Fruit fly (Drosophila melanogaster) whole organism, embryonic: Measurements from ENCODE around the gene CG11655.

Experiments
- Atf3 ChIP-seq: fragments of 200-800 bp; sonication (Bioruptor generic); optimal IDR thresholded peaks from 3 replicates; lab custom pipeline; 2016; ENCODE audit warnings: missing biosample characterization, missing genetic modification characterization
- Bgb ChIP-seq: fragments of 200-800 bp; sonication (Bioruptor generic); IDR thresholded peaks from 2 replicates; pipeline ENCODE4 v1.3.6; 2022; ENCODE audit warnings: missing biosample characterization, missing genetic modification characterization; ENCODE audit not compliant: partially characterized antibody
- CG10979 ChIP-seq: fragments of 200-800 bp; sonication (Bioruptor generic); optimal IDR thresholded peaks from 2 replicates; lab custom pipeline; 2018; ENCODE audit warnings: missing biosample characterization, mild to moderate bottlenecking, missing genetic modification characterization, moderate library complexity
- CG13287 ChIP-seq: fragments of 200-800 bp; sonication (Bioruptor generic); IDR thresholded peaks from 2 replicates; pipeline ENCODE4 v1.3.6; 2022; ENCODE audit warnings: missing biosample characterization, missing genetic modification characterization; ENCODE audit not compliant: partially characterized antibody
- CG14860 ChIP-seq: fragments of 200-800 bp; sonication (Bioruptor generic); IDR thresholded peaks from 3 replicates; pipeline ENCODE4 v1.3.6; 2022; ENCODE audit warnings: missing biosample characterization, missing genetic modification characterization; ENCODE audit not compliant: partially characterized antibody
- CG15479 ChIP-seq: fragments of 200-800 bp; sonication (Bioruptor generic); optimal IDR thresholded peaks from 3 replicates; lab custom pipeline; 2019; ENCODE audit warnings: missing biosample characterization, mild to moderate bottlenecking, missing genetic modification characterization, moderate library complexity
- CG15514 ChIP-seq: fragments of 200-800 bp; sonication (Bioruptor generic); optimal IDR thresholded peaks from 3 replicates; lab custom pipeline; 2017; ENCODE audit warnings: missing biosample characterization, missing genetic modification characterization, mild to moderate bottlenecking, moderate library complexity, missing genetic modification reagents
- CG18011 ChIP-seq: fragments of 200-800 bp; sonication (Bioruptor generic); optimal IDR thresholded peaks from 2 replicates; lab custom pipeline; 2017; ENCODE audit warnings: missing biosample characterization, missing genetic modification characterization, mild to moderate bottlenecking, moderate library complexity, missing genotype
- CG1832 ChIP-seq: fragments of 200-800 bp; sonication (Bioruptor generic); optimal IDR thresholded peaks from 2 replicates; lab custom pipeline; 2017; ENCODE audit warnings: missing biosample characterization, mild to moderate bottlenecking, missing genetic modification characterization, inconsistent platforms
- CG2199 ChIP-seq: fragments of 200-800 bp; sonication (Bioruptor generic); IDR thresholded peaks from 3 replicates; pipeline ENCODE4 v1.3.6; 2022; ENCODE audit warnings: missing biosample characterization, missing genetic modification characterization
- CG3163 ChIP-seq: fragments of 200-800 bp; sonication (Bioruptor generic); optimal IDR thresholded peaks from 3 replicates; lab custom pipeline; 2016; ENCODE audit warnings: missing biosample characterization, missing genetic modification characterization
- CG34224 ChIP-seq: fragments of 200-800 bp; sonication (Bioruptor generic); IDR thresholded peaks from 3 replicates; pipeline ENCODE4 v1.3.6; 2022; ENCODE audit warnings: missing biosample characterization, missing genetic modification characterization; ENCODE audit not compliant: partially characterized antibody
- CG3726 ChIP-seq: fragments of 200-800 bp; sonication (Bioruptor generic); IDR thresholded peaks from 3 replicates; pipeline ENCODE4, ENCODE4 v1.3.6; 2022; ENCODE audit warnings: missing biosample characterization, missing genetic modification characterization
- CG4707 ChIP-seq: fragments of 200-800 bp; sonication (Bioruptor generic); optimal IDR thresholded peaks from 2 replicates; lab custom pipeline; 2018; ENCODE audit warnings: missing biosample characterization, mild to moderate bottlenecking, missing genetic modification characterization, moderate library complexity
- CG6791 ChIP-seq: fragments of 200-800 bp; sonication (Bioruptor generic); IDR thresholded peaks from 3 replicates; pipeline ENCODE4 v1.3.6; 2022; ENCODE audit warnings: missing biosample characterization, missing genetic modification characterization; ENCODE audit not compliant: partially characterized antibody
- CG9727 ChIP-seq: fragments of 200-800 bp; sonication (Bioruptor generic); optimal IDR thresholded peaks from 3 replicates; lab custom pipeline; 2017; ENCODE audit warnings: missing biosample characterization, mild to moderate bottlenecking, missing genetic modification characterization
- D ChIP-seq, 2 experiments: fragments of 200-800 bp in 1 of 2; fragments of >200 bp in 1 of 2; sonication (Bioruptor generic) in 1 of 2; optimal IDR thresholded peaks; 2 replicates in 1 of 2; 3 replicates in 1 of 2; lab custom pipeline; 2017; ENCODE audit warnings: mild to moderate bottlenecking in 1 of 2, missing biosample characterization in 1 of 2, missing genetic modification characterization in 1 of 2, missing genetic modification reagents in 1 of 2
- D19A ChIP-seq: fragments of 200-800 bp; optimal IDR thresholded peaks from 3 replicates; lab custom pipeline; 2019; ENCODE audit warnings: missing biosample characterization, mild to moderate bottlenecking, missing genetic modification characterization, moderate library complexity
- D19B ChIP-seq: fragments of 200-800 bp; sonication (Bioruptor generic); optimal IDR thresholded peaks from 2 replicates; lab custom pipeline; 2017; ENCODE audit warnings: missing biosample characterization, mild to moderate bottlenecking, missing genetic modification characterization
- Dll ChIP-seq: fragments of 200-800 bp; sonication (Bioruptor generic); IDR thresholded peaks from 4 replicates; pipeline ENCODE4 v1.3.6; 2022; ENCODE audit warnings: missing biosample characterization, missing genetic modification characterization; ENCODE audit not compliant: partially characterized antibody
- Doc3 ChIP-seq: fragments of 200-800 bp; sonication (Bioruptor generic); IDR thresholded peaks from 3 replicates; pipeline ENCODE4 v1.3.6; 2022; ENCODE audit warnings: missing biosample characterization, missing genetic modification characterization; ENCODE audit not compliant: partially characterized antibody
- Ets97D ChIP-seq: fragments of 200-800 bp; sonication (Bioruptor generic); optimal IDR thresholded peaks from 3 replicates; lab custom pipeline; 2016; ENCODE audit warnings: missing biosample characterization, missing genetic modification characterization
- H15 ChIP-seq: fragments of 200-800 bp; sonication (Bioruptor generic); IDR thresholded peaks from 3 replicates; pipeline ENCODE4 v1.3.6; 2022; ENCODE audit warnings: missing biosample characterization, missing genetic modification characterization
- HLH4C ChIP-seq: fragments of 200-800 bp; sonication (Bioruptor generic); IDR thresholded peaks from 3 replicates; pipeline ENCODE4 v1.3.6; 2022; ENCODE audit warnings: missing biosample characterization, missing genetic modification characterization; ENCODE audit not compliant: partially characterized antibody
- Jarid2 ChIP-seq: fragments of 200-800 bp; sonication (Bioruptor generic); optimal IDR thresholded peaks from 3 replicates; lab custom pipeline; 2017; ENCODE audit warnings: mild to moderate bottlenecking, missing biosample characterization, missing genetic modification reagents, missing genetic modification characterization
- Lim3 ChIP-seq: fragments of 200-800 bp; sonication (Bioruptor generic); IDR thresholded peaks from 2 replicates; pipeline ENCODE4 v1.3.6; 2022; ENCODE audit warnings: missing biosample characterization, missing genetic modification characterization
- NfI ChIP-seq: fragments of 200-800 bp; sonication (Bioruptor generic); optimal IDR thresholded peaks from 3 replicates; lab custom pipeline; 2018; ENCODE audit warnings: missing biosample characterization, mild to moderate bottlenecking, missing genetic modification characterization, moderate library complexity
- Opbp ChIP-seq: fragments of 200-800 bp; sonication (Bioruptor generic); IDR thresholded peaks from 3 replicates; pipeline ENCODE4 v1.3.6; 2022; ENCODE audit warnings: missing biosample characterization, missing genetic modification characterization; ENCODE audit not compliant: partially characterized antibody
- Scr ChIP-seq: fragments of 200-800 bp; sonication (Bioruptor generic); IDR thresholded peaks from 2 replicates; pipeline ENCODE4 v1.3.6; 2022; ENCODE audit warnings: missing biosample characterization, missing genetic modification characterization; ENCODE audit not compliant: partially characterized antibody
- YL-1 ChIP-seq: fragments of 200-800 bp; sonication (Bioruptor generic); optimal IDR thresholded peaks from 3 replicates; lab custom pipeline; 2017; ENCODE audit warnings: missing biosample characterization, mild to moderate bottlenecking, missing genetic modification characterization
- amos ChIP-seq: fragments of 200-800 bp; sonication (Bioruptor generic); IDR thresholded peaks from 2 replicates; pipeline ENCODE4 v1.3.6; 2022; ENCODE audit warnings: missing biosample characterization, missing genetic modification characterization; ENCODE audit not compliant: partially characterized antibody
- ash1 ChIP-seq: fragments of 200-800 bp; sonication (Bioruptor generic); optimal IDR thresholded peaks from 2 replicates; lab custom pipeline; 2018; ENCODE audit warnings: missing biosample characterization, mild to moderate bottlenecking, missing genetic modification characterization
- chinmo ChIP-seq: fragments of 200-800 bp; sonication (Bioruptor generic); IDR thresholded peaks from 4 replicates; pipeline ENCODE4 v1.3.6; 2022; ENCODE audit warnings: missing biosample characterization, missing genetic modification characterization; ENCODE audit not compliant: partially characterized antibody
- chn ChIP-seq: fragments of 200-800 bp; sonication (Bioruptor generic); optimal IDR thresholded peaks from 2 replicates; lab custom pipeline; 2016; ENCODE audit warnings: missing biosample characterization, missing genetic modification characterization
- dmrt11E ChIP-seq: fragments of 200-800 bp; sonication (Bioruptor generic); optimal IDR thresholded peaks from 3 replicates; lab custom pipeline; 2018; ENCODE audit warnings: missing biosample characterization, mild to moderate bottlenecking, missing genetic modification characterization, moderate library complexity
- emc ChIP-seq: fragments of 200-800 bp; sonication (Bioruptor generic); optimal IDR thresholded peaks from 2 replicates; lab custom pipeline; 2016; ENCODE audit warnings: missing biosample characterization, missing genetic modification characterization
- gem ChIP-seq: fragments of 200-800 bp; sonication (Bioruptor generic); optimal IDR thresholded peaks from 2 replicates; lab custom pipeline; 2019; ENCODE audit warnings: missing biosample characterization, mild to moderate bottlenecking, missing genetic modification characterization, moderate library complexity
- inv ChIP-seq: fragments of 200-800 bp; sonication (Bioruptor generic); IDR thresholded peaks from 2 replicates; pipeline ENCODE4 v1.3.6; 2022; ENCODE audit warnings: missing biosample characterization, missing genetic modification characterization; ENCODE audit not compliant: partially characterized antibody
- lmd ChIP-seq: fragments of 200-800 bp; sonication (Bioruptor generic); IDR thresholded peaks from 2 replicates; pipeline ENCODE4 v1.3.6; 2022; ENCODE audit warnings: missing biosample characterization, missing genetic modification characterization
- nerfin-2 ChIP-seq: fragments of 200-800 bp; sonication (Bioruptor generic); IDR thresholded peaks from 2 replicates; pipeline ENCODE4 v1.3.6; 2022; ENCODE audit warnings: missing biosample characterization, missing genetic modification characterization; ENCODE audit not compliant: partially characterized antibody
- so ChIP-seq: fragments of 200-800 bp; sonication (Bioruptor generic); IDR thresholded peaks from 3 replicates; pipeline ENCODE4 v1.3.6; 2022; ENCODE audit warnings: missing biosample characterization, missing genetic modification characterization
- sr ChIP-seq: fragments of 200-800 bp; sonication (Bioruptor generic); IDR thresholded peaks from 3 replicates; pipeline ENCODE4 v1.3.6; 2022; ENCODE audit warnings: missing biosample characterization, missing genetic modification characterization
- tll ChIP-seq, 2 experiments: fragments of 200-800 bp in 1 of 2; fragments of >200 bp in 1 of 2; sonication (Bioruptor generic) in 1 of 2; optimal IDR thresholded peaks; 2 replicates each; lab custom pipeline; 2017 to 2019; ENCODE audit warnings: missing biosample characterization in 2 of 2, missing genetic modification characterization in 2 of 2, mild to moderate bottlenecking in 1 of 2, moderate library complexity in 1 of 2
- unc-4 ChIP-seq: fragments of 200-800 bp; sonication (Bioruptor generic); IDR thresholded peaks from 2 replicates; pipeline ENCODE4 v1.3.6; 2022; ENCODE audit warnings: missing biosample characterization, missing genetic modification characterization; ENCODE audit not compliant: partially characterized antibody
- vnd ChIP-seq: fragments of 200-800 bp; sonication (Bioruptor generic); IDR thresholded peaks from 3 replicates; pipeline ENCODE4 v1.3.6; 2022; ENCODE audit warnings: missing biosample characterization, missing genetic modification characterization; ENCODE audit not compliant: partially characterized antibody

CG11655 gene

DNA sequence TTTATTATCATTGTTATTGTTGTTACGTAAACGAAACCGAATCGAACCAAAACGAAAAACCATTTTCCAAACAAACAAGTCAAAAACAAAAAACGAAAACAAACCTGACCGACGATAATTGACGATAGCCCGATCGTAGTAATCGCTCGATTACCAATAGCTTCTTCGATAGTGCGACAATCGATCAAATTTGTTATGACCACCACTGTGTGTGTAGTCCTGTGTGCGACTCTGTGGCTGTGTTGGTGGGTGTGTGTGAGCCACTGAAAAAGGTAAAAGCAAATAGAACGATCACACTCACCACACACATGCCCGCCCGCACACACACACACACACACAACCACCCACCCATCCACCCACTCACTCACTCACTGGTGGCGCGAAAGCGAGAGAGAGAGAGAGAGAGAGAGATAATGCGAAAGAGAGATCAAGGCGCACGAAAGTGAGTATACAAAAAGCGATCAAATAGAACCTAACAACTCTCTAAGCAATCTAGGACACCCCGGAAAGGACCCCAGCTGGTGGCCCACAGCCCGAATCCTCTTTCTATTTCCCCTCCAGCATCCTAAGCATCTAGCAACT is 31.3 kb downstream of the CG11655 start (continued):
- TF ChIP-seq D19A (tag; lab: Kevin White, UChicago) = no peak
- peak; percentile 58; the same call in 1 of the 2 replicates for TF ChIP-seq nerfin-2
- 0 out of 4 replicates have a peak, but pooled peaks have one; percentile 18 for TF ChIP-seq chinmo (GFP tag; lab: Robert Waterston, UW)
- TF ChIP-seq inv = 0 out of 2 replicates have a peak, but pooled peaks have one; percentile 14
- no peak for TF ChIP-seq dmrt11E (tag; lab: Kevin White, UChicago)
- TF ChIP-seq Atf3 = no peak
- no peak for TF ChIP-seq YL-1 (GFP tag; lab: Kevin White, UChicago)
- no peak for TF ChIP-seq lmd (GFP tag; lab: Robert Waterston, UW)
- no peak for TF ChIP-seq ash1
- TF ChIP-seq Opbp (GFP tag; lab: Robert Waterston, UW) = peak; percentile 70; the same call in 2 of the 3 replicates
- TF ChIP-seq Doc3 = 0 out of 3 replicates have a peak, but pooled peaks have one; percentile 20
- TF ChIP-seq CG3726 (GFP tag; lab: Robert Waterston, UW) = no peak
- TF ChIP-seq vnd (GFP tag; lab: Robert Waterston, UW) = 0 out of 3 replicates have a peak, but pooled peaks have one; percentile 44
- TF ChIP-seq CG18011 (GFP tag; lab: Kevin White, UChicago) = peak; percentile 3
- peak; percentile 66 for TF ChIP-seq Scr (GFP tag; lab: Robert Waterston, UW)
- TF ChIP-seq CG13287 (GFP tag; lab: Robert Waterston, UW) = peak; percentile 51
- TF ChIP-seq so = no peak
- TF ChIP-seq CG9727 (GFP tag; lab: Kevin White, UChicago) = no peak
- TF ChIP-seq CG10979 (tag; lab: Kevin White, UChicago) = no peak
- peak; percentile 49 for TF ChIP-seq Bgb
- TF ChIP-seq CG15479 (GFP tag; lab: Kevin White, UChicago) = no peak
- TF ChIP-seq Lim3 = no peak
- TF ChIP-seq CG1832 (GFP tag; lab: Kevin White, UChicago) = peak; percentile 60
- peak; percentile 57; the same call in 1 of the 2 replicates for TF ChIP-seq amos
- peak; percentile 95 for TF ChIP-seq sr (GFP tag; lab: Robert Waterston, UW)
- TF ChIP-seq Jarid2 (GFP tag; lab: Kevin White, UChicago) = no peak
- TF ChIP-seq D (optimal IDR thresholded peaks at IDR 0.05; lab: Kevin White, UChicago) = no peak
- TF ChIP-seq D (GFP tag; optimal IDR thresholded peaks at IDR 0.05; lab: Kevin White, UChicago) = no peak
- no peak for TF ChIP-seq NfI (GFP tag; lab: Kevin White, UChicago)
- TF ChIP-seq CG15514 (GFP tag; lab: Kevin White, UChicago) = peak; percentile 3
- no peak for TF ChIP-seq D19B (GFP tag; lab: Kevin White, UChicago)
- TF ChIP-seq CG2199 (GFP tag; lab: Robert Waterston, UW) = no peak
- no peak for TF ChIP-seq tll (GFP tag; optimal IDR thresholded peaks at IDR 0.05; lab: Kevin White, UChicago)
- no peak for TF ChIP-seq gem
- peak; percentile 70; the same call in 1 of the 3 replicates for TF ChIP-seq CG6791 (GFP tag; lab: Robert Waterston, UW)
- TF ChIP-seq CG14860 = peak; percentile 56; the same call in 1 of the 3 replicates
- 0 out of 2 replicates have a peak, but pooled peaks have one; percentile 40 for TF ChIP-seq unc-4 (GFP tag; lab: Robert Waterston, UW)
- TF ChIP-seq chn (GFP tag; lab: Kevin White, UChicago) = no peak
- TF ChIP-seq CG4707 = no peak
- no peak for TF ChIP-seq CG3163 (GFP tag; lab: Kevin White, UChicago)
- TF ChIP-seq HLH4C (GFP tag; lab: Robert Waterston, UW) = peak; percentile 74
- TF ChIP-seq Dll = peak; percentile 56; the same call in 2 of the 4 replicates
- TF ChIP-seq H15 (GFP tag; lab: Robert Waterston, UW) = no peak
- TF ChIP-seq emc (GFP tag; lab: Kevin White, UChicago) = no peak
- peak; percentile 62; the same call in 2 of the 3 replicates for TF ChIP-seq CG34224 (GFP tag; lab: Robert Waterston, UW)
- TF ChIP-seq Ets97D (GFP tag; lab: Kevin White, UChicago) = no peak
